Worm (Caenorhabditis elegans) whole organism, L4 larva: ENCODE data around the gene igdb-1.

Source experiments
- F10B5.3 ChIP-seq: sonication (generic microtip); optimal IDR thresholded peaks from 2 replicates; lab custom pipeline; 2016; ENCODE audit warnings: mild to moderate bottlenecking, missing genetic modification characterization, missing compliant biosample characterization
- F37D6.2 ChIP-seq: sonication (generic microtip); optimal IDR thresholded peaks from 2 replicates; lab custom pipeline; 2016; ENCODE audit warnings: mild to moderate bottlenecking, missing genetic modification characterization, missing compliant biosample characterization
- ZK546.5 ChIP-seq, 2 experiments: sonication (generic microtip); optimal IDR thresholded peaks; 2 replicates each; lab custom pipeline; 2017; ENCODE audit warnings: missing biosample characterization in 2 of 2, missing genetic modification characterization in 2 of 2
- ceh-20 ChIP-seq: fragments of 200-800 bp; sonication (Bioruptor generic); IDR thresholded peaks from 2 replicates; pipeline ENCODE4 v1.3.6; 2022; ENCODE audit warnings: missing genetic modification reagents, missing genetic modification characterization, missing compliant biosample characterization
- egl-27 ChIP-seq: sonication (generic microtip); optimal IDR thresholded peaks from 3 replicates; lab custom pipeline; 2017; ENCODE audit warnings: missing biosample characterization, missing genetic modification reagents, missing genetic modification characterization
- fos-1 ChIP-seq: fragments of 150-350 bp; optimal IDR thresholded peaks from 2 replicates; lab custom pipeline; 2014; ENCODE audit warnings: missing biosample characterization, missing genetic modification characterization
- lin-13 ChIP-seq: fragments of 150-350 bp; optimal IDR thresholded peaks from 2 replicates; lab custom pipeline; 2014; ENCODE audit warnings: missing biosample characterization, missing genetic modification reagents, missing genetic modification characterization
- lsy-2 ChIP-seq, 2 experiments: fragments of 150-350 bp in 1 of 2; sonication (generic microtip) in 1 of 2; optimal IDR thresholded peaks; 2 replicates each; lab custom pipeline; 2014 to 2017; ENCODE audit warnings: missing biosample characterization in 2 of 2, missing genetic modification characterization in 2 of 2
- mdl-1 ChIP-seq, 2 experiments: fragments of 150-350 bp in 1 of 2; sonication (generic microtip) in 1 of 2; optimal IDR thresholded peaks; 2 replicates each; lab custom pipeline; 2014 to 2017; ENCODE audit warnings: missing biosample characterization in 2 of 2, missing genetic modification characterization in 2 of 2
- nhr-10 ChIP-seq: fragments of 150-350 bp; optimal IDR thresholded peaks from 2 replicates; lab custom pipeline; 2014; ENCODE audit warnings: missing biosample characterization, missing genetic modification characterization
- nhr-28 ChIP-seq: fragments of 150-350 bp; optimal IDR thresholded peaks from 2 replicates; lab custom pipeline; 2014; ENCODE audit warnings: missing biosample characterization, missing genetic modification characterization
- snpc-4 ChIP-seq: fragments of 150-350 bp; optimal IDR thresholded peaks from 2 replicates; lab custom pipeline; 2014; ENCODE audit warnings: missing biosample characterization, missing genetic modification characterization
- vab-7 ChIP-seq: fragments of 200-800 bp; sonication (Bioruptor generic); IDR thresholded peaks from 2 replicates; pipeline ENCODE4 v1.3.6; 2022; ENCODE audit warnings: missing genetic modification reagents, missing genetic modification characterization, missing compliant biosample characterization

DNA sequence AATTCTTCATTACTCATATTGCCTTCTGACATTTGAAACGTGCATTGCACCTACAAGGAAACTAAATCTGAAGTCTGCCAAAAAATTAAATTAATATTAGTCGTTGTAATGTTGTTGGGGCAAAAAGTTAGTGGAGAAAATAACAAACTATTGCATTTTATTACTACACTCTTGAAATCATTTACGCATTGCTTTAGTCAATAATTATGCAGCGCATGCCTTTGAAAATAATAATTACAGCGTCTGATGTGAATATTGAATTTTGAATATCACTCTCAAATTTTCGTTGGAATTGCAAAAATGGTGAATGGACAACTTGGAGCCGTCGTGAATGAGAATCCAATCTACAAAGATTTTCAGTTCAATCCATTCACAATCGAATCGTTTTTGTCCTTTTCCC, 19.4 kb downstream of the igdb-1 start, which contains the start of gene sru-19:
- no peak for TF ChIP-seq snpc-4 (tag; lab: Kevin White, UChicago)
- no peak for TF ChIP-seq egl-27 (tag; lab: Kevin White, UChicago)
- TF ChIP-seq ceh-20 (GFP tag; lab: Robert Waterston, UW): no peak
- TF ChIP-seq nhr-10 (tag; lab: Kevin White, UChicago): no peak
- TF ChIP-seq fos-1 (tag; lab: Kevin White, UChicago): no peak
- no peak for TF ChIP-seq lsy-2 (tag; optimal IDR thresholded peaks at IDR 0.05; lab: Kevin White, UChicago)
- no peak for TF ChIP-seq nhr-28 (tag; lab: Kevin White, UChicago)
- TF ChIP-seq lin-13: no peak
- TF ChIP-seq ZK546.5 (tag; optimal IDR thresholded peaks at IDR 0.05; lab: Kevin White, UChicago): no peak
- no peak for TF ChIP-seq F10B5.3 (tag; lab: Kevin White, UChicago)
- no peak for TF ChIP-seq F37D6.2 (tag; lab: Kevin White, UChicago)
- no peak for TF ChIP-seq vab-7
- no peak for TF ChIP-seq mdl-1 (tag; optimal IDR thresholded peaks at IDR 0.05; lab: Kevin White, UChicago)
